Fruit fly (Drosophila melanogaster) whole organism, embryonic: ENCODE data around the gene Ubi-p63E.
A peak's percentile ranks its signal among the peaks of the same experiment; 100 is the strongest.

Experiments
- Atf3 ChIP-seq: fragments of 200-800 bp; sonication (Bioruptor generic); optimal IDR thresholded peaks from 3 replicates; lab custom pipeline; 2016; ENCODE audit warnings: missing biosample characterization, missing genetic modification characterization
- B-H1 ChIP-seq: fragments of 200-800 bp; sonication (Bioruptor generic); IDR thresholded peaks from 3 replicates; pipeline ENCODE4 v1.3.6; 2022; ENCODE audit warnings: missing biosample characterization, missing genetic modification characterization
- CG11456 ChIP-seq: fragments of 200-800 bp; sonication (Bioruptor generic); IDR thresholded peaks from 3 replicates; pipeline ENCODE4 v1.3.6; 2022; ENCODE audit warnings: missing biosample characterization, missing genetic modification characterization
- CG11723 ChIP-seq: fragments of 200-800 bp; sonication (Bioruptor generic); optimal IDR thresholded peaks from 2 replicates; lab custom pipeline; 2017; ENCODE audit warnings: missing biosample characterization, mild to moderate bottlenecking, missing genetic modification characterization
- CG12071 ChIP-seq: fragments of 200-800 bp; sonication (Bioruptor generic); optimal IDR thresholded peaks from 3 replicates; lab custom pipeline; 2018; ENCODE audit warnings: missing biosample characterization, mild to moderate bottlenecking, missing genetic modification characterization
- CG12155 ChIP-seq: fragments of 200-800 bp; sonication (Bioruptor generic); optimal IDR thresholded peaks from 3 replicates; lab custom pipeline; 2016; ENCODE audit warnings: missing biosample characterization, missing genetic modification characterization
- CG13775 ChIP-seq: fragments of 200-800 bp; sonication (Bioruptor generic); optimal IDR thresholded peaks from 3 replicates; lab custom pipeline; 2017; ENCODE audit warnings: missing biosample characterization, mild to moderate bottlenecking, missing genetic modification characterization
- CG14014 ChIP-seq: fragments of 200-800 bp; sonication (Bioruptor generic); IDR thresholded peaks from 2 replicates; pipeline ENCODE4 v1.3.6; 2022; ENCODE audit warnings: missing biosample characterization, missing genetic modification characterization
- CG14441 ChIP-seq: fragments of 200-800 bp; sonication (Bioruptor generic); IDR thresholded peaks from 2 replicates; pipeline ENCODE4 v1.3.6; 2022; ENCODE audit warnings: missing biosample characterization, missing genetic modification characterization
- CG15269 ChIP-seq: fragments of 200-800 bp; sonication (Bioruptor generic); optimal IDR thresholded peaks from 2 replicates; lab custom pipeline; 2018; ENCODE audit warnings: missing biosample characterization, mild to moderate bottlenecking, missing genetic modification characterization, moderate library complexity
- CG1647 ChIP-seq: fragments of 200-800 bp; sonication (Bioruptor generic); optimal IDR thresholded peaks from 3 replicates; lab custom pipeline; 2016; ENCODE audit warnings: missing biosample characterization, missing genetic modification characterization
- CG18764 ChIP-seq: fragments of 200-800 bp; sonication (Bioruptor generic); optimal IDR thresholded peaks from 3 replicates; lab custom pipeline; 2016; ENCODE audit warnings: missing biosample characterization, missing genetic modification characterization
- CG30403 ChIP-seq: fragments of 200-800 bp; sonication (Bioruptor generic); optimal IDR thresholded peaks from 3 replicates; lab custom pipeline; 2016; ENCODE audit warnings: missing biosample characterization, missing genetic modification characterization
- CG32532 ChIP-seq: fragments of 200-800 bp; sonication (Bioruptor generic); IDR thresholded peaks from 2 replicates; pipeline ENCODE4 v1.3.6; 2022; ENCODE audit warnings: missing biosample characterization, missing genetic modification characterization
- CG3407 ChIP-seq: fragments of 200-800 bp; sonication (Bioruptor generic); optimal IDR thresholded peaks from 2 replicates; lab custom pipeline; 2018; ENCODE audit warnings: missing biosample characterization, mild to moderate bottlenecking, missing genetic modification characterization
- CG34376 ChIP-seq: fragments of 200-800 bp; sonication (Bioruptor generic); optimal IDR thresholded peaks from 2 replicates; lab custom pipeline; 2018; ENCODE audit warnings: missing biosample characterization, mild to moderate bottlenecking, missing genetic modification characterization
- CG3847 ChIP-seq: fragments of 200-800 bp; sonication (Bioruptor generic); IDR thresholded peaks from 2 replicates; pipeline ENCODE4 v1.3.6; 2022; ENCODE audit warnings: missing biosample characterization, missing genetic modification characterization
- CG4282 ChIP-seq: fragments of 200-800 bp; sonication (Bioruptor generic); optimal IDR thresholded peaks from 2 replicates; lab custom pipeline; 2016; ENCODE audit warnings: missing biosample characterization, missing genetic modification characterization
- CG6689 ChIP-seq: fragments of 200-800 bp; sonication (Bioruptor generic); IDR thresholded peaks from 2 replicates; pipeline ENCODE4 v1.3.6; 2022; ENCODE audit warnings: missing biosample characterization, missing genetic modification characterization
- CG7372 ChIP-seq: fragments of 200-800 bp; sonication (Bioruptor generic); IDR thresholded peaks from 2 replicates; pipeline ENCODE4 v1.3.6; 2022; ENCODE audit warnings: missing biosample characterization, missing genetic modification characterization
- CHES-1-like ChIP-seq: fragments of 200-800 bp; sonication (Bioruptor generic); optimal IDR thresholded peaks from 2 replicates; lab custom pipeline; 2016; ENCODE audit warnings: missing biosample characterization, missing genetic modification characterization
- CoRest ChIP-seq: fragments of 200-800 bp; sonication (Bioruptor generic); optimal IDR thresholded peaks from 3 replicates; lab custom pipeline; 2018; ENCODE audit warnings: missing biosample characterization, mild to moderate bottlenecking, missing genetic modification characterization, moderate library complexity
- Dip3 ChIP-seq: fragments of 200-800 bp; sonication (Bioruptor generic); optimal IDR thresholded peaks from 3 replicates; lab custom pipeline; 2016; ENCODE audit warnings: missing biosample characterization, missing genetic modification characterization
- Doc2 ChIP-seq: fragments of 200-800 bp; sonication (Bioruptor generic); IDR thresholded peaks from 2 replicates; pipeline ENCODE4 v1.3.6; 2022; ENCODE audit warnings: missing biosample characterization, missing genetic modification characterization
- E2f1 ChIP-seq: fragments of 200-800 bp; sonication (Bioruptor generic); IDR thresholded peaks from 2 replicates; pipeline ENCODE4 v1.3.6; 2022; ENCODE audit warnings: missing biosample characterization, missing genetic modification characterization
- Ets65A ChIP-seq: fragments of 200-800 bp; sonication (Bioruptor generic); peaks from one replicate; lab custom pipeline; 2016; ENCODE audit warnings: missing biosample characterization, missing genetic modification characterization
- Hr51 ChIP-seq, 2 experiments: fragments of 200-800 bp; sonication (Bioruptor generic); optimal IDR thresholded peaks; 2 replicates in 1 of 2; 3 replicates in 1 of 2; lab custom pipeline; 2016 to 2018; ENCODE audit warnings: missing biosample characterization in 2 of 2, missing genetic modification characterization in 2 of 2, mild to moderate bottlenecking in 1 of 2, moderate library complexity in 1 of 2
- Meics ChIP-seq: fragments of 200-800 bp; sonication (Bioruptor generic); optimal IDR thresholded peaks from 2 replicates; lab custom pipeline; 2017; ENCODE audit warnings: missing biosample characterization, mild to moderate bottlenecking, missing genetic modification characterization
- NFAT ChIP-seq: fragments of 200-800 bp; sonication (Bioruptor generic); IDR thresholded peaks from 2 replicates; pipeline ENCODE4 v1.3.6; 2022; ENCODE audit warnings: missing biosample characterization, missing genetic modification characterization
- PHDP ChIP-seq: fragments of 200-800 bp; sonication (Bioruptor generic); optimal IDR thresholded peaks from 3 replicates; lab custom pipeline; 2018; ENCODE audit warnings: missing biosample characterization, mild to moderate bottlenecking, missing genetic modification characterization, moderate library complexity
- Pdp1 ChIP-seq, 2 experiments: fragments of 200-800 bp; sonication (Bioruptor generic); optimal IDR thresholded peaks; 3 replicates each; lab custom pipeline; 2016; ENCODE audit warnings: missing biosample characterization in 2 of 2, missing genetic modification characterization in 2 of 2, mild to moderate bottlenecking in 1 of 2, moderate library complexity in 1 of 2
- Poxn ChIP-seq: fragments of 200-800 bp; sonication (Bioruptor generic); IDR thresholded peaks from 2 replicates; pipeline ENCODE4 v1.3.6; 2022; ENCODE audit warnings: missing biosample characterization, missing genetic modification characterization
- caup ChIP-seq: fragments of 200-800 bp; sonication (Bioruptor generic); optimal IDR thresholded peaks from 3 replicates; lab custom pipeline; 2017; ENCODE audit warnings: missing biosample characterization, mild to moderate bottlenecking, missing genetic modification characterization, moderate library complexity; ENCODE audit not compliant: severe bottlenecking
- cg ChIP-seq: fragments of 200-800 bp; sonication (Bioruptor generic); optimal IDR thresholded peaks from 3 replicates; lab custom pipeline; 2019; ENCODE audit warnings: missing biosample characterization, mild to moderate bottlenecking, missing genetic modification characterization, moderate library complexity
- ci ChIP-seq: fragments of 200-800 bp; sonication (Bioruptor generic); IDR thresholded peaks from 3 replicates; pipeline ENCODE4 v1.3.6; 2022; ENCODE audit warnings: missing biosample characterization, missing genetic modification characterization
- cwo ChIP-seq: fragments of 200-800 bp; sonication (Bioruptor generic); optimal IDR thresholded peaks from 3 replicates; lab custom pipeline; 2017; ENCODE audit warnings: missing biosample characterization, missing genetic modification characterization, mild to moderate bottlenecking, moderate library complexity, missing genetic modification reagents
- dmrt99B ChIP-seq: fragments of 200-800 bp; sonication (Bioruptor generic); optimal IDR thresholded peaks from 2 replicates; lab custom pipeline; 2018; ENCODE audit warnings: missing biosample characterization, mild to moderate bottlenecking, missing genetic modification characterization, moderate library complexity
- dysf ChIP-seq: fragments of 200-800 bp; sonication (Bioruptor generic); IDR thresholded peaks from 3 replicates; pipeline ENCODE4 v1.3.6; 2022; ENCODE audit warnings: missing biosample characterization, missing genetic modification characterization
- gce ChIP-seq: fragments of 200-800 bp; sonication (Bioruptor generic); IDR thresholded peaks from 3 replicates; pipeline ENCODE4 v1.3.6; 2022; ENCODE audit warnings: missing biosample characterization, missing genetic modification characterization
- gem ChIP-seq: fragments of 200-800 bp; sonication (Bioruptor generic); optimal IDR thresholded peaks from 2 replicates; lab custom pipeline; 2019; ENCODE audit warnings: missing biosample characterization, mild to moderate bottlenecking, missing genetic modification characterization, moderate library complexity
- jigr1 ChIP-seq: fragments of 200-800 bp; sonication (Bioruptor generic); IDR thresholded peaks from 3 replicates; pipeline ENCODE4 v1.3.6; 2022; ENCODE audit warnings: missing biosample characterization, missing genetic modification characterization
- klu ChIP-seq: fragments of 200-800 bp; sonication (Bioruptor generic); IDR thresholded peaks from 2 replicates; pipeline ENCODE4 v1.3.6; 2022; ENCODE audit warnings: missing biosample characterization, missing genetic modification characterization
- nom ChIP-seq: fragments of 200-800 bp; sonication (Bioruptor generic); optimal IDR thresholded peaks from 2 replicates; lab custom pipeline; 2017; ENCODE audit warnings: missing biosample characterization, missing genetic modification characterization, mild to moderate bottlenecking, moderate library complexity, missing genetic modification reagents
- psq ChIP-seq: fragments of 200-800 bp; sonication (Bioruptor generic); optimal IDR thresholded peaks from 2 replicates; lab custom pipeline; 2017; ENCODE audit warnings: missing biosample characterization, missing genetic modification characterization
- run ChIP-seq: fragments of 200-800 bp; sonication (Bioruptor generic); optimal IDR thresholded peaks from 3 replicates; lab custom pipeline; 2018; ENCODE audit warnings: missing biosample characterization, mild to moderate bottlenecking, missing genetic modification characterization
- scrt ChIP-seq: fragments of 200-800 bp; sonication (Bioruptor generic); optimal IDR thresholded peaks from 2 replicates; lab custom pipeline; 2018; ENCODE audit warnings: missing biosample characterization, mild to moderate bottlenecking, missing genetic modification characterization, moderate library complexity
- slbo ChIP-seq: fragments of 200-800 bp; sonication (Bioruptor generic); IDR thresholded peaks from 2 replicates; pipeline ENCODE4 v1.3.6; 2022; ENCODE audit warnings: missing biosample characterization, missing genetic modification characterization
- sqz ChIP-seq: fragments of 200-800 bp; sonication (Bioruptor generic); optimal IDR thresholded peaks from 3 replicates; lab custom pipeline; 2018; ENCODE audit warnings: missing biosample characterization, mild to moderate bottlenecking, missing genetic modification characterization
- tgo ChIP-seq: fragments of 200-800 bp; sonication (Bioruptor generic); IDR thresholded peaks from 3 replicates; pipeline ENCODE4 v1.3.6; 2022; ENCODE audit warnings: missing biosample characterization, missing genetic modification characterization
- tin ChIP-seq: fragments of 200-800 bp; sonication (Bioruptor generic); optimal IDR thresholded peaks from 3 replicates; lab custom pipeline; 2016; ENCODE audit warnings: missing biosample characterization, missing genetic modification characterization
- zf30C ChIP-seq: fragments of 200-800 bp; sonication (Bioruptor generic); optimal IDR thresholded peaks from 3 replicates; lab custom pipeline; 2018; ENCODE audit warnings: missing biosample characterization, mild to moderate bottlenecking, missing genetic modification characterization

Gene Ubi-p63E

dm6 chr3L:3952468-3952867 lies 49.5 kb upstream of the Ubi-p63E start, which contains the start of gene CG14984 (continued):
- TF ChIP-seq Doc2 (GFP tag; lab: Robert Waterston, UW) (no peak), CG6689 (GFP tag; lab: Robert Waterston, UW) (peak; percentile 51), CG12155 (peak; percentile 25), CG13775 (GFP tag; lab: Kevin White, UChicago) (no peak), CG7372 (GFP tag; lab: Robert Waterston, UW) (peak; percentile 51; the same call in 1 of the 2 replicates), CG3407 (no peak), ci (GFP tag; lab: Robert Waterston, UW) (0 out of 3 replicates have a peak, but pooled peaks have one; percentile 35), CG1647 (GFP tag; lab: Kevin White, UChicago) (peak; percentile 26), NFAT (peak; percentile 44), klu (GFP tag; lab: Robert Waterston, UW) (peak; percentile 61), CG30403 (GFP tag; lab: Kevin White, UChicago) (peak; percentile 27), Poxn (GFP tag; lab: Robert Waterston, UW) (no peak), CoRest (tag; lab: Kevin White, UChicago) (peak; percentile 20), tgo (peak; percentile 53; the same call in 2 of the 3 replicates), slbo (peak; percentile 77), CG12071 (GFP tag; lab: Kevin White, UChicago) (no peak), CHES-1-like (no peak), B-H1 (GFP tag; lab: Robert Waterston, UW) (peak; percentile 27; the same call in 1 of the 3 replicates), CG34376 (GFP tag; lab: Kevin White, UChicago) (peak; percentile 5), cg (GFP tag; lab: Kevin White, UChicago) (no peak), tin (GFP tag; lab: Kevin White, UChicago) (peak; percentile 33), run (no peak), PHDP (peak; percentile 31), CG14014 (GFP tag; lab: Robert Waterston, UW) (peak; percentile 45; the same call in 1 of the 2 replicates), dmrt99B (tag; lab: Kevin White, UChicago) (peak; percentile 28), CG4282 (GFP tag; lab: Kevin White, UChicago) (no peak), Hr51 (GFP tag; optimal IDR thresholded peaks at IDR 0.05; lab: Kevin White, UChicago) (peak in 1 of 2 experiments; percentile 11), sqz (GFP tag; lab: Kevin White, UChicago) (no peak), Meics (GFP tag; lab: Kevin White, UChicago) (peak; percentile 72), gem (tag; lab: Kevin White, UChicago) (peak; percentile 38), CG32532 (GFP tag; lab: Robert Waterston, UW) (peak; percentile 76), jigr1 (GFP tag; lab: Robert Waterston, UW) (0 out of 3 replicates have a peak, but pooled peaks have one; percentile 18), CG15269 (tag; lab: Kevin White, UChicago) (peak; percentile 20), cwo (peak; percentile 63), CG18764 (peak; percentile 14), CG11456 (peak; percentile 71; the same call in 2 of the 3 replicates), psq (GFP tag; lab: Kevin White, UChicago) (no peak), scrt (GFP tag; lab: Kevin White, UChicago) (peak; percentile 80), caup (GFP tag; lab: Kevin White, UChicago) (peak; percentile 57), Dip3 (GFP tag; lab: Kevin White, UChicago) (peak; percentile 26), nom (GFP tag; lab: Kevin White, UChicago) (peak; percentile 71), Atf3 (GFP tag; lab: Kevin White, UChicago) (no peak), zf30C (no peak), gce (GFP tag; lab: Robert Waterston, UW) (no peak), CG14441 (GFP tag; lab: Robert Waterston, UW) (0 out of 2 replicates have a peak, but pooled peaks have one; percentile 16), Pdp1 (GFP tag; optimal IDR thresholded peaks at IDR 0.05; lab: Kevin White, UChicago) (peak in 1 of 2 experiments; percentile 16), E2f1 (GFP tag; lab: Robert Waterston, UW) (0 out of 2 replicates have a peak, but pooled peaks have one; percentile 31), CG3847 (GFP tag; lab: Robert Waterston, UW) (peak; percentile 45; the same call in 1 of the 2 replicates), Ets65A (GFP tag; lab: Kevin White, UChicago) (peak; percentile 92), dysf (GFP tag; lab: Robert Waterston, UW) (peak; percentile 74; the same call in 2 of the 3 replicates), CG11723 (GFP tag; lab: Kevin White, UChicago) (no peak)
